Fruit fly (Drosophila melanogaster) whole organism, embryonic: ENCODE results near the gene Rab18.

ENCODE experiments used
- Bteb2 ChIP-seq: fragments of 200-800 bp; sonication (Bioruptor generic); optimal IDR thresholded peaks from 2 replicates; lab custom pipeline; 2016; ENCODE audit warnings: missing biosample characterization, missing genetic modification characterization
- CG10267 ChIP-seq: fragments of 200-800 bp; sonication (Bioruptor generic); optimal IDR thresholded peaks from 2 replicates; lab custom pipeline; 2018; ENCODE audit warnings: missing biosample characterization, mild to moderate bottlenecking, missing genetic modification characterization, moderate library complexity
- CG11085 ChIP-seq: fragments of 200-800 bp; sonication (Bioruptor generic); IDR thresholded peaks from 2 replicates; pipeline ENCODE4 v1.3.6; 2022; ENCODE audit warnings: missing biosample characterization, missing genetic modification characterization
- CG12391 ChIP-seq: fragments of 200-800 bp; sonication (Bioruptor generic); optimal IDR thresholded peaks from 3 replicates; lab custom pipeline; 2018; ENCODE audit warnings: missing biosample characterization, mild to moderate bottlenecking, missing genetic modification characterization, moderate library complexity
- CG12942 ChIP-seq: fragments of 200-800 bp; sonication (Bioruptor generic); optimal IDR thresholded peaks from 3 replicates; lab custom pipeline; 2016; ENCODE audit warnings: missing biosample characterization, missing genetic modification characterization
- CG13123 ChIP-seq: fragments of 200-800 bp; sonication (Bioruptor generic); optimal IDR thresholded peaks from 2 replicates; lab custom pipeline; 2016; ENCODE audit warnings: missing biosample characterization, missing genetic modification characterization
- CG13287 ChIP-seq: fragments of 200-800 bp; sonication (Bioruptor generic); IDR thresholded peaks from 2 replicates; pipeline ENCODE4 v1.3.6; 2022; ENCODE audit warnings: missing biosample characterization, missing genetic modification characterization; ENCODE audit not compliant: partially characterized antibody
- CG14441 ChIP-seq: fragments of 200-800 bp; sonication (Bioruptor generic); IDR thresholded peaks from 2 replicates; pipeline ENCODE4 v1.3.6; 2022; ENCODE audit warnings: missing biosample characterization, missing genetic modification characterization
- CG14860 ChIP-seq: fragments of 200-800 bp; sonication (Bioruptor generic); IDR thresholded peaks from 3 replicates; pipeline ENCODE4 v1.3.6; 2022; ENCODE audit warnings: missing biosample characterization, missing genetic modification characterization; ENCODE audit not compliant: partially characterized antibody
- CG15269 ChIP-seq: fragments of 200-800 bp; sonication (Bioruptor generic); optimal IDR thresholded peaks from 2 replicates; lab custom pipeline; 2018; ENCODE audit warnings: missing biosample characterization, mild to moderate bottlenecking, missing genetic modification characterization, moderate library complexity
- CG15601 ChIP-seq: fragments of 200-800 bp; sonication (Bioruptor generic); optimal IDR thresholded peaks from 3 replicates; lab custom pipeline; 2019; ENCODE audit warnings: missing biosample characterization, mild to moderate bottlenecking, missing genetic modification characterization, moderate library complexity
- CG16779 ChIP-seq: fragments of 200-800 bp; sonication (Bioruptor generic); IDR thresholded peaks from 2 replicates; pipeline ENCODE4 v1.3.6; 2022; ENCODE audit warnings: missing biosample characterization, missing genetic modification characterization
- CG16863 ChIP-seq: fragments of 200-800 bp; sonication (Bioruptor generic); optimal IDR thresholded peaks from 3 replicates; lab custom pipeline; 2016; ENCODE audit warnings: missing biosample characterization, missing genetic modification characterization
- CG17328 ChIP-seq: fragments of 200-800 bp; sonication (Bioruptor generic); IDR thresholded peaks from 2 replicates; pipeline ENCODE4 v1.3.6; 2022; ENCODE audit warnings: missing biosample characterization, missing genetic modification characterization
- CG18599 ChIP-seq: fragments of 200-800 bp; sonication (Bioruptor generic); optimal IDR thresholded peaks from 3 replicates; lab custom pipeline; 2017; ENCODE audit warnings: missing biosample characterization, missing genetic modification characterization, mild to moderate bottlenecking, moderate library complexity, missing genetic modification reagents
- CG32772 ChIP-seq: fragments of 200-800 bp; sonication (Bioruptor generic); IDR thresholded peaks from 2 replicates; pipeline ENCODE4 v1.3.6; 2022; ENCODE audit warnings: missing biosample characterization, missing genetic modification characterization
- CG33213 ChIP-seq: fragments of 200-800 bp; sonication (Bioruptor generic); optimal IDR thresholded peaks from 3 replicates; lab custom pipeline; 2016; ENCODE audit warnings: missing biosample characterization, missing genetic modification characterization
- CG34376 ChIP-seq: fragments of 200-800 bp; sonication (Bioruptor generic); optimal IDR thresholded peaks from 2 replicates; lab custom pipeline; 2018; ENCODE audit warnings: missing biosample characterization, mild to moderate bottlenecking, missing genetic modification characterization
- CG4854 ChIP-seq: fragments of 200-800 bp; sonication (Bioruptor generic); optimal IDR thresholded peaks from 2 replicates; lab custom pipeline; 2016; ENCODE audit warnings: missing biosample characterization, missing genetic modification characterization, inconsistent platforms
- CG6683 ChIP-seq: fragments of 200-800 bp; sonication (Bioruptor generic); optimal IDR thresholded peaks from 2 replicates; lab custom pipeline; 2017; ENCODE audit warnings: missing biosample characterization, mild to moderate bottlenecking, missing genetic modification characterization, missing genetic modification reagents
- CG7357 ChIP-seq: fragments of 200-800 bp; sonication (Bioruptor generic); IDR thresholded peaks from 3 replicates; pipeline ENCODE4 v1.3.6; 2022; ENCODE audit warnings: missing biosample characterization, missing genetic modification characterization
- CG7745 ChIP-seq: fragments of 200-800 bp; sonication (Bioruptor generic); optimal IDR thresholded peaks from 2 replicates; lab custom pipeline; 2018; ENCODE audit warnings: missing biosample characterization, mild to moderate bottlenecking, missing genetic modification characterization, moderate library complexity
- CG9215 ChIP-seq: fragments of 200-800 bp; sonication (Bioruptor generic); IDR thresholded peaks from 2 replicates; pipeline ENCODE4 v1.3.6; 2022; ENCODE audit warnings: missing biosample characterization, missing genetic modification characterization
- CrebB ChIP-seq: fragments of 200-800 bp; sonication (Bioruptor generic); optimal IDR thresholded peaks from 3 replicates; lab custom pipeline; 2018; ENCODE audit warnings: missing biosample characterization, mild to moderate bottlenecking, missing genetic modification characterization
- Fer2 ChIP-seq: fragments of 200-800 bp; sonication (Bioruptor generic); optimal IDR thresholded peaks from 2 replicates; lab custom pipeline; 2018; ENCODE audit warnings: missing biosample characterization, mild to moderate bottlenecking, missing genetic modification characterization, moderate library complexity
- HLH54F ChIP-seq: fragments of 200-800 bp; sonication (Bioruptor generic); optimal IDR thresholded peaks from 3 replicates; lab custom pipeline; 2016; ENCODE audit warnings: missing biosample characterization, missing genetic modification characterization
- Med ChIP-seq: fragments of 200-800 bp; sonication (Bioruptor generic); peaks from one replicate; lab custom pipeline; 2016; ENCODE audit warnings: missing biosample characterization, missing genetic modification characterization, mild to moderate bottlenecking, inconsistent platforms, moderate library complexity
- Nf-YA ChIP-seq: fragments of 200-800 bp; sonication (Bioruptor generic); IDR thresholded peaks from 2 replicates; pipeline ENCODE4 v1.3.6; 2022; ENCODE audit warnings: missing biosample characterization, missing genetic modification characterization
- Poxn ChIP-seq: fragments of 200-800 bp; sonication (Bioruptor generic); IDR thresholded peaks from 2 replicates; pipeline ENCODE4 v1.3.6; 2022; ENCODE audit warnings: missing biosample characterization, missing genetic modification characterization
- Vsx1 ChIP-seq: fragments of 200-800 bp; sonication (Bioruptor generic); optimal IDR thresholded peaks from 2 replicates; lab custom pipeline; 2017; ENCODE audit warnings: missing biosample characterization, mild to moderate bottlenecking, missing genetic modification characterization, missing genetic modification reagents
- ash1 ChIP-seq: fragments of 200-800 bp; sonication (Bioruptor generic); optimal IDR thresholded peaks from 2 replicates; lab custom pipeline; 2018; ENCODE audit warnings: missing biosample characterization, mild to moderate bottlenecking, missing genetic modification characterization
- cas ChIP-seq: fragments of 200-800 bp; sonication (Bioruptor generic); IDR thresholded peaks from 2 replicates; pipeline ENCODE4 v1.3.6; 2022; ENCODE audit warnings: missing biosample characterization, missing genetic modification characterization
- caup ChIP-seq: fragments of 200-800 bp; sonication (Bioruptor generic); optimal IDR thresholded peaks from 3 replicates; lab custom pipeline; 2017; ENCODE audit warnings: missing biosample characterization, mild to moderate bottlenecking, missing genetic modification characterization, moderate library complexity; ENCODE audit not compliant: severe bottlenecking
- crc ChIP-seq: fragments of 200-800 bp; sonication (Bioruptor generic); optimal IDR thresholded peaks from 2 replicates; lab custom pipeline; 2016; ENCODE audit warnings: missing biosample characterization, missing genetic modification characterization
- crp ChIP-seq, 2 experiments: fragments of 200-800 bp; sonication (Bioruptor generic); optimal IDR thresholded peaks; 2 replicates in 1 of 2; 3 replicates in 1 of 2; lab custom pipeline; 2017; ENCODE audit warnings: missing biosample characterization in 2 of 2, missing genetic modification characterization in 2 of 2, mild to moderate bottlenecking in 1 of 2, moderate library complexity in 1 of 2
- emc ChIP-seq: fragments of 200-800 bp; sonication (Bioruptor generic); optimal IDR thresholded peaks from 2 replicates; lab custom pipeline; 2016; ENCODE audit warnings: missing biosample characterization, missing genetic modification characterization
- fd64A ChIP-seq: fragments of 200-800 bp; sonication (Bioruptor generic); optimal IDR thresholded peaks from 3 replicates; lab custom pipeline; 2018; ENCODE audit warnings: missing biosample characterization, mild to moderate bottlenecking, missing genetic modification characterization
- fu2 ChIP-seq: fragments of 200-800 bp; sonication (Bioruptor generic); optimal IDR thresholded peaks from 2 replicates; lab custom pipeline; 2016; ENCODE audit warnings: missing biosample characterization, missing genetic modification characterization
- hbn ChIP-seq: fragments of 200-800 bp; sonication (Bioruptor generic); IDR thresholded peaks from 2 replicates; pipeline ENCODE4 v1.3.6; 2022; ENCODE audit warnings: missing biosample characterization, missing genetic modification characterization; ENCODE audit not compliant: partially characterized antibody
- hkb ChIP-seq, 2 experiments: fragments of 200-800 bp in 1 of 2; fragments of >200 bp in 1 of 2; sonication (Bioruptor generic) in 1 of 2; IDR thresholded peaks in 1 of 2; optimal IDR thresholded peaks in 1 of 2; 2 replicates each; pipeline versions ENCODE4 v1.3.6 to Lab custom; 2017 to 2022; ENCODE audit warnings: missing biosample characterization in 1 of 2, missing genetic modification characterization in 1 of 2
- jing ChIP-seq: fragments of 200-800 bp; sonication (Bioruptor generic); optimal IDR thresholded peaks from 2 replicates; lab custom pipeline; 2018; ENCODE audit warnings: missing biosample characterization, mild to moderate bottlenecking, missing genetic modification characterization
- kay ChIP-seq: fragments of 200-800 bp; sonication (Bioruptor generic); optimal IDR thresholded peaks from 2 replicates; lab custom pipeline; 2016; ENCODE audit warnings: missing biosample characterization, missing genetic modification characterization
- ken ChIP-seq: fragments of 200-800 bp; sonication (Bioruptor generic); IDR thresholded peaks from 3 replicates; pipeline ENCODE4 v1.3.6; 2022; ENCODE audit warnings: missing biosample characterization, missing genetic modification characterization
- nom ChIP-seq: fragments of 200-800 bp; sonication (Bioruptor generic); optimal IDR thresholded peaks from 2 replicates; lab custom pipeline; 2017; ENCODE audit warnings: missing biosample characterization, missing genetic modification characterization, mild to moderate bottlenecking, moderate library complexity, missing genetic modification reagents
- pum ChIP-seq: fragments of 200-800 bp; sonication (Bioruptor generic); optimal IDR thresholded peaks from 2 replicates; lab custom pipeline; 2016; ENCODE audit warnings: missing biosample characterization, missing genetic modification characterization
- sens-2 ChIP-seq: fragments of 200-800 bp; sonication (Bioruptor generic); IDR thresholded peaks from 2 replicates; pipeline ENCODE4 v1.3.6; 2022; ENCODE audit warnings: missing biosample characterization, missing genetic modification characterization
- sisA ChIP-seq: fragments of 200-800 bp; sonication (Bioruptor generic); IDR thresholded peaks from 2 replicates; pipeline ENCODE4 v1.3.6; 2022; ENCODE audit warnings: missing biosample characterization, missing genetic modification characterization
- sob ChIP-seq: fragments of 200-800 bp; sonication (Bioruptor generic); IDR thresholded peaks from 2 replicates; pipeline ENCODE4 v1.3.6; 2022; ENCODE audit warnings: missing biosample characterization, missing genetic modification characterization
- tll ChIP-seq, 2 experiments: fragments of 200-800 bp in 1 of 2; fragments of >200 bp in 1 of 2; sonication (Bioruptor generic) in 1 of 2; optimal IDR thresholded peaks; 2 replicates each; lab custom pipeline; 2017 to 2019; ENCODE audit warnings: missing biosample characterization in 2 of 2, missing genetic modification characterization in 2 of 2, mild to moderate bottlenecking in 1 of 2, moderate library complexity in 1 of 2

Rab18 gene

dm6 chrX:5671537-5672029, at the start of gene Rab18:
Gene Rab18 (minus strand): TSS chrX:5671812.
- TF ChIP-seq ken (GFP tag; lab: Robert Waterston, UW) (peak; percentile 49; the same call in 1 of the 3 replicates), hbn (GFP tag; lab: Robert Waterston, UW) (no peak), ash1 (GFP tag; lab: Kevin White, UChicago) (no peak), tll (GFP tag; optimal IDR thresholded peaks at IDR 0.05; lab: Kevin White, UChicago) (no peak), CG16863 (no peak), CG11085 (GFP tag; lab: Robert Waterston, UW) (peak; percentile 23; the same call in 1 of the 2 replicates), hkb (optimal IDR thresholded peaks at IDR 0.05; lab: Kevin White, UChicago) (no peak), hkb (GFP tag; IDR thresholded peaks at IDR 0.05; lab: Robert Waterston, UW) (peak; percentile 29; the same call in 1 of the 2 replicates), CG17328 (GFP tag; lab: Robert Waterston, UW) (no peak), fu2 (peak; percentile 20), fd64A (GFP tag; lab: Kevin White, UChicago) (no peak), sob (GFP tag; lab: Robert Waterston, UW) (peak; percentile 13; the same call in 1 of the 2 replicates), Med (GFP tag; lab: Kevin White, UChicago) (peak; percentile 87), Fer2 (tag; lab: Kevin White, UChicago) (no peak), caup (no peak), CG18599 (GFP tag; lab: Kevin White, UChicago) (no peak), kay (no peak), Bteb2 (GFP tag; lab: Kevin White, UChicago) (no peak), CG34376 (GFP tag; lab: Kevin White, UChicago) (no peak), CG14860 (0 out of 3 replicates have a peak, but pooled peaks have one; percentile 40), crc (GFP tag; lab: Kevin White, UChicago) (no peak), CG16779 (GFP tag; lab: Robert Waterston, UW) (no peak), Vsx1 (GFP tag; lab: Kevin White, UChicago) (no peak), CG10267 (tag; lab: Kevin White, UChicago) (no peak), sens-2 (GFP tag; lab: Robert Waterston, UW) (no peak), CG7357 (GFP tag; lab: Robert Waterston, UW) (no peak), CrebB (tag; lab: Kevin White, UChicago) (no peak), CG15601 (tag; lab: Kevin White, UChicago) (no peak), CG13287 (GFP tag; lab: Robert Waterston, UW) (peak; percentile 41), Poxn (GFP tag; lab: Robert Waterston, UW) (no peak), CG7745 (no peak), CG12391 (tag; lab: Kevin White, UChicago) (peak; percentile 2), nom (GFP tag; lab: Kevin White, UChicago) (peak; percentile 79), CG33213 (GFP tag; lab: Kevin White, UChicago) (peak; percentile 38), CG15269 (tag; lab: Kevin White, UChicago) (no peak), cas (0 out of 2 replicates have a peak, but pooled peaks have one; percentile 26), Nf-YA (GFP tag; lab: Robert Waterston, UW) (no peak), emc (GFP tag; lab: Kevin White, UChicago) (no peak), HLH54F (GFP tag; lab: Kevin White, UChicago) (peak; percentile 46), jing (GFP tag; lab: Kevin White, UChicago) (no peak), crp (GFP tag; optimal IDR thresholded peaks at IDR 0.05; lab: Kevin White, UChicago) (no peak), CG9215 (GFP tag; lab: Robert Waterston, UW) (peak; percentile 47; the same call in 1 of the 2 replicates), pum (GFP tag; lab: Kevin White, UChicago) (peak; percentile 27), CG14441 (peak; percentile 37; the same call in 1 of the 2 replicates), CG13123 (no peak), sisA (GFP tag; lab: Robert Waterston, UW) (peak; percentile 51), CG12942 (GFP tag; lab: Kevin White, UChicago) (peak; percentile 1), CG32772 (no peak), CG6683 (GFP tag; lab: Kevin White, UChicago) (no peak), CG4854 (no peak)
